Fruit fly (Drosophila melanogaster) Kc167 (cell line): ENCODE data around the gene CG8892.

Experiments
- Myc ChIP-seq: fragments of >200 bp; optimal IDR thresholded peaks from 2 replicates; lab custom pipeline; 2017; ENCODE audit warnings: missing external identifiers
- Sin3A ChIP-seq: fragments of >200 bp; optimal IDR thresholded peaks from 2 replicates; lab custom pipeline; 2018; ENCODE audit warnings: missing external identifiers
- h ChIP-seq: fragments of >200 bp; optimal IDR thresholded peaks from 3 replicates; lab custom pipeline; 2018; ENCODE audit warnings: missing external identifiers
- insv ChIP-seq: fragments of >200 bp; optimal IDR thresholded peaks from 3 replicates; lab custom pipeline; 2018; ENCODE audit warnings: missing external identifiers
- psq ChIP-seq: fragments of >200 bp; optimal IDR thresholded peaks from 2 replicates; lab custom pipeline; 2017; ENCODE audit warnings: missing external identifiers

dm6 chr2L:4968767-4969166 is 12.6 kb downstream of the CG8892 start, which contains the start of the genes Scox and Polr1C:
- TF ChIP-seq Sin3A (no peak), Myc (lab: Kevin White, UChicago) (no peak), h (lab: Kevin White, UChicago) (no peak), psq (lab: Kevin White, UChicago) (no peak), insv (no peak)
